Worm (Caenorhabditis elegans): Measurements from ENCODE around the gene nhr-198.

The nhr-198 gene

ce11 chrV:15677222-15677621 is 16.6 kb upstream of the nhr-198 start, which contains the start of gene nhr-52:
nhr-52 (plus strand) TSS chrV:15677522.
- TF ChIP-seq egl-27 (tag; optimal IDR thresholded peaks at IDR 0.05) (no peak), elt-3 (tag; optimal IDR thresholded peaks at IDR 0.05) (no peak), nfya-1 (tag; optimal IDR thresholded peaks at IDR 0.05; ENCODE audit: insufficient read depth) (no peak), jun-1 (tag; optimal IDR thresholded peaks at IDR 0.05) (no peak), nhr-23 (tag; optimal IDR thresholded peaks at IDR 0.05) (no peak), nhr-25 (tag; optimal IDR thresholded peaks at IDR 0.05) (no peak)

ce11 chrV:15685599-15685998 is 8.2 kb upstream of the nhr-198 start, which contains the start of gene nhr-196:
nhr-196 (plus strand) TSS chrV:15685716.
- TF ChIP-seq elt-1 (tag; optimal IDR thresholded peaks at IDR 0.05) (no peak), mdl-1 (tag; optimal IDR thresholded peaks at IDR 0.05) (no peak), R02D3.7 (tag; optimal IDR thresholded peaks at IDR 0.05) (no peak)

DNA sequence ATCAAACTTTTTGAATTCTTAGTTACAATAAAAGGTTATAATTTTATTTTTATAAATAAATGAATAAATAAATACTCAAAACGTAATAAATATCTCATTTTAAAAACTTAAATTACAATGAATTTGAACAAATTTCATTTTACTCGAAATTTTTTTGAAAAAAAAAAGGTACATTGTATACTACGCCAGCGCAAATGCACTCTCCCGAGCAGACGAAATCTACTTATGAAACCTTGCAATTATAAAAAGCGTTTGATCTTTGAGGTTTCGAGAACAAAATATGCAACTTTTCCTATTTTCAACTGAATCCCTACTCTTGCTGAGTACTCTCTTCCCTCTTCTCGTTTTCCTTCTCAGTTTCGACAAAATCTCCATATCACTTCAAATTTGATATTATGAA is 6.1 kb upstream of the nhr-198 start, which contains the start of gene nhr-197:
Gene nhr-197, plus strand, starts transcription at position 301 of the 400 bp plus-strand sequence.
- TF ChIP-seq mdl-1 (tag; optimal IDR thresholded peaks at IDR 0.05) (no peak), lin-15B (tag; optimal IDR thresholded peaks at IDR 0.05) (no peak), zag-1 (tag; optimal IDR thresholded peaks at IDR 0.05) (no peak), aly-2 (tag; optimal IDR thresholded peaks at IDR 0.05) (no peak), nfya-1 (tag; optimal IDR thresholded peaks at IDR 0.05; ENCODE audit: insufficient read depth) (no peak), nhr-43 (tag; optimal IDR thresholded peaks at IDR 0.05; ENCODE audit: poor library complexity, severe bottlenecking) (no peak), tbx-2 (tag; optimal IDR thresholded peaks at IDR 0.05) (no peak), egl-5 (tag; optimal IDR thresholded peaks at IDR 0.05) (no peak), ceh-9 (tag; optimal IDR thresholded peaks at IDR 0.05) (no peak)

DNA sequence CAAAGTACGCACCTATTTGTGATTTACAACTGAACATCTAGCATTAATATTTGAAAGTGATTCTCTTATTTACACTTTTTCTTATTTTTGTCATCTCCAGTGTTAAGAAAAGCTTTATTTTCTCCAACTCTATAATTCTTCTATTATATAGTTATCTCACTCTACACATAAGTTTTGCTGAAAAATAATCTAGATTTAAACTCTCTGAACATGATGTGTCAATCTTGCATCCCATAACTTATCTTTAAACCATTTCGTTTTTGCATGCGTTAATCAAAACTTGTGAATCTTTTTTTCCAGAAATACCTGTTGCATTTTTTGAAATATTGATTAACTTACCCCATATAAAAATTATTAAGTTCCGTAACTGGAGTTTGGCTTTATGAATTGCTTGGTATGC is 3.8 kb upstream of the nhr-198 start, which contains the start of gene nhr-268:
Gene nhr-268, plus strand, starts transcription at position 301 of the 400 bp plus-strand sequence.
- no peak for TF ChIP-seq nhr-11 (tag; optimal IDR thresholded peaks at IDR 0.05)
- no peak for TF ChIP-seq fkh-2 (tag; optimal IDR thresholded peaks at IDR 0.05)
- TF ChIP-seq elt-2 (tag; optimal IDR thresholded peaks at IDR 0.05): no peak
- TF ChIP-seq egl-5 (tag; optimal IDR thresholded peaks at IDR 0.05): no peak
- no peak for TF ChIP-seq pqm-1 (tag; optimal IDR thresholded peaks at IDR 0.05)
- TF ChIP-seq ceh-9 (tag; optimal IDR thresholded peaks at IDR 0.05): no peak
- no peak for TF ChIP-seq lin-39 (tag; optimal IDR thresholded peaks at IDR 0.05)
- no peak for TF ChIP-seq nhr-77 (tag; optimal IDR thresholded peaks at IDR 0.05)
- no peak for TF ChIP-seq nhr-67 (tag; optimal IDR thresholded peaks at IDR 0.05)
- TF ChIP-seq zag-1 (tag; optimal IDR thresholded peaks at IDR 0.05): no peak
- TF ChIP-seq ama-1 (optimal IDR thresholded peaks at IDR 0.05): no peak
- no peak for TF ChIP-seq nfya-1 (tag; optimal IDR thresholded peaks at IDR 0.05; ENCODE audit: insufficient read depth)
- no peak for TF ChIP-seq unc-62 (GFP tag; optimal IDR thresholded peaks at IDR 0.05)
- TF ChIP-seq nhr-28 (tag; optimal IDR thresholded peaks at IDR 0.05): no peak
- no peak for TF ChIP-seq eor-1 (tag; optimal IDR thresholded peaks at IDR 0.05)
- TF ChIP-seq ztf-11 (tag; optimal IDR thresholded peaks at IDR 0.05): no peak
- no peak for TF ChIP-seq elt-3 (tag; optimal IDR thresholded peaks at IDR 0.05)
- TF ChIP-seq R02D3.7 (tag; optimal IDR thresholded peaks at IDR 0.05): no peak

DNA sequence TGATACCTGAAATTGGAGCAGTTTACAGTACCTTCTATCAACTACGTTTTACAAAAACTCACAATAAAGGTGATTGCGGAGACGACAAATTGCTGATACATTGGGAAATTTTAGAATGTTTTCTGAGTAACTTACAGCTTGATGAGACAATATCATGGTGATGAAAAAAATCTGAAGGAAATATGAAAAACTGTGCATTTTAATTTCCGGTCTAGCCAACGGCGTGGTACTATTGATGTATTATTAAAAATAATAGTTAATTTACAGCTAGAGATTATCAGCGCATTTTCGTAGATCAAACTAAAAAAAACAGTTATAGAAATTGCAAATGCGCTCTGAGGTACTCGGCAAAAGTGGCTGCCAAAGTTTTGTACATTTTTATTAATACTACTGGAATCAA is 4.3 kb downstream of the nhr-198 start, which contains the start of gene srx-29:
Gene srx-29, minus strand, starts transcription at position 101 of the 400 bp plus-strand sequence.
- TF ChIP-seq tbx-2 (tag; optimal IDR thresholded peaks at IDR 0.05) (no peak), daf-12 (tag; optimal IDR thresholded peaks at IDR 0.05) (no peak), mml-1 (tag; optimal IDR thresholded peaks at IDR 0.05) (no peak), fkh-2 (tag; optimal IDR thresholded peaks at IDR 0.05) (no peak), fkh-10 (GFP tag; optimal IDR thresholded peaks at IDR 0.05) (no peak), nhr-43 (tag; optimal IDR thresholded peaks at IDR 0.05; ENCODE audit: poor library complexity, severe bottlenecking) (no peak), egl-5 (tag; optimal IDR thresholded peaks at IDR 0.05) (no peak), R02D3.7 (tag; optimal IDR thresholded peaks at IDR 0.05) (no peak), lin-39 (tag; optimal IDR thresholded peaks at IDR 0.05) (no peak), nhr-237 (tag; optimal IDR thresholded peaks at IDR 0.05) (no peak), lsy-12 (tag; optimal IDR thresholded peaks at IDR 0.05) (no peak), mdl-1 (tag; optimal IDR thresholded peaks at IDR 0.05) (no peak), zag-1 (tag; optimal IDR thresholded peaks at IDR 0.05) (no peak), skn-1 (tag; optimal IDR thresholded peaks at IDR 0.05) (no peak), nhr-25 (tag; optimal IDR thresholded peaks at IDR 0.05) (no peak), ztf-11 (tag; optimal IDR thresholded peaks at IDR 0.05) (no peak), ama-1 (optimal IDR thresholded peaks at IDR 0.05) (no peak), nhr-77 (tag; optimal IDR thresholded peaks at IDR 0.05) (no peak), ZK546.5 (tag; optimal IDR thresholded peaks at IDR 0.05) (no peak)

All from whole organism, L3 larva.